Worm (Caenorhabditis elegans): ENCODE measurements around the gene srd-35.

The srd-35 gene

ce11 chrV:12964076-12964475 lies at the start of gene srd-35:
srd-35 (plus strand) TSS chrV:12964376.
- TF ChIP-seq ceh-39 (tag; optimal IDR thresholded peaks at IDR 0.05), result no peak
- TF ChIP-seq mab-5 (tag; optimal IDR thresholded peaks at IDR 0.05), result no peak
- no peak for TF ChIP-seq sptf-1 (tag; optimal IDR thresholded peaks at IDR 0.05)
- TF ChIP-seq nhr-12 (tag; optimal IDR thresholded peaks at IDR 0.05), result no peak
- no peak for TF ChIP-seq hlh-1 (tag; optimal IDR thresholded peaks at IDR 0.05)
- no peak for TF ChIP-seq elt-3 (tag; optimal IDR thresholded peaks at IDR 0.05)
- TF ChIP-seq blmp-1 (tag; optimal IDR thresholded peaks at IDR 0.05), result no peak
- TF ChIP-seq unc-62 (GFP tag; optimal IDR thresholded peaks at IDR 0.05), result no peak
- no peak for TF ChIP-seq lsy-2 (tag; optimal IDR thresholded peaks at IDR 0.05)
- no peak for TF ChIP-seq flh-1 (GFP tag; optimal IDR thresholded peaks at IDR 0.05)
- no peak for TF ChIP-seq nhr-2 (tag; optimal IDR thresholded peaks at IDR 0.05)
- no peak for TF ChIP-seq drap-1 (GFP tag; optimal IDR thresholded peaks at IDR 0.05)
- TF ChIP-seq ces-1 (GFP tag; optimal IDR thresholded peaks at IDR 0.05), result no peak
- no peak for TF ChIP-seq pha-4 (tag; optimal IDR thresholded peaks at IDR 0.05)
- no peak for TF ChIP-seq zip-8 (tag; optimal IDR thresholded peaks at IDR 0.05)
- no peak for TF ChIP-seq ceh-43 (GFP tag; optimal IDR thresholded peaks at IDR 0.05)
- TF ChIP-seq lin-13 (tag; optimal IDR thresholded peaks at IDR 0.05), result no peak

DNA sequence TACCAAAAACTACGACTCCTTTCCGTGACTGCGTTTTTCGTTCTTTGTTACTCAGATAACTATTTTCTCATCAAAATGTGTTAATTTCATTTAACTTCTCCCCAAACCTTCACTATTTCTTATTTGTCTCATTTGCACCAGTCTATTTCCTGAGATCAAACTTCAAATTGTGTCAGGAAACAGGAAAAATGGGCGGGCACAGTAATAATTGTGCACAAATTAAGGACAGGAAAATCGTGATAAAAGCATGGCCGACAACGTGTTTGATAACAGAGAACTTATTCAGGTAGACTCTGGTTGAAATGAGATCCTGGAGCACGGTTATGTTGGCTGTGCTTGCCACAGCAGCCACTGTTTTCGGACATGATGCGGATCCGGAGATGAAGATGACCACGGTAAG lies 44.5 kb upstream of the srd-35 start, which contains the start of gene lipl-1:
Gene lipl-1 (plus strand): TSS at position 282 of the 400 bp plus-strand sequence.
- TF ChIP-seq ceh-39 (tag; optimal IDR thresholded peaks at IDR 0.05) (no peak), lsy-2 (tag; optimal IDR thresholded peaks at IDR 0.05) (no peak), ceh-83 (GFP tag; optimal IDR thresholded peaks at IDR 0.05) (no peak), zip-8 (tag; optimal IDR thresholded peaks at IDR 0.05) (no peak), sptf-1 (tag; optimal IDR thresholded peaks at IDR 0.05) (no peak), M03D4.4 (tag; optimal IDR thresholded peaks at IDR 0.05) (no peak), nhr-237 (tag; optimal IDR thresholded peaks at IDR 0.05) (no peak), pha-4 (tag; optimal IDR thresholded peaks at IDR 0.05) (no peak), elt-1 (tag; optimal IDR thresholded peaks at IDR 0.05; ENCODE audit: borderline replicate concordance, insufficient read depth) (no peak), unc-62 (GFP tag; optimal IDR thresholded peaks at IDR 0.05) (no peak), mls-2 (tag; optimal IDR thresholded peaks at IDR 0.05) (no peak), cnd-1 (tag; optimal IDR thresholded peaks at IDR 0.05) (no peak), snpc-4 (tag; optimal IDR thresholded peaks at IDR 0.05) (no peak), bed-3 (GFP tag; optimal IDR thresholded peaks at IDR 0.05) (no peak), lin-32 (GFP tag; optimal IDR thresholded peaks at IDR 0.05) (no peak), lin-13 (tag; optimal IDR thresholded peaks at IDR 0.05) (no peak), nhr-76 (tag; optimal IDR thresholded peaks at IDR 0.05) (no peak), flh-1 (GFP tag; optimal IDR thresholded peaks at IDR 0.05) (no peak)

ce11 chrV:12921680-12922079 lies 42.5 kb upstream of the srd-35 start:
- TF ChIP-seq cnd-1 (tag; optimal IDR thresholded peaks at IDR 0.05), result no peak
- no peak for TF ChIP-seq unc-62 (GFP tag; optimal IDR thresholded peaks at IDR 0.05)
- TF ChIP-seq mep-1 (tag; optimal IDR thresholded peaks at IDR 0.05), result no peak
- no peak for TF ChIP-seq M03D4.4 (tag; optimal IDR thresholded peaks at IDR 0.05)
- no peak for TF ChIP-seq nhr-28 (tag; optimal IDR thresholded peaks at IDR 0.05)
- TF ChIP-seq sptf-1 (tag; optimal IDR thresholded peaks at IDR 0.05), result no peak
- no peak for TF ChIP-seq lin-32 (GFP tag; optimal IDR thresholded peaks at IDR 0.05)
- no peak for TF ChIP-seq drap-1 (GFP tag; optimal IDR thresholded peaks at IDR 0.05)
- TF ChIP-seq elt-1 (tag; optimal IDR thresholded peaks at IDR 0.05; ENCODE audit: borderline replicate concordance, insufficient read depth), result no peak
- no peak for TF ChIP-seq tbx-8 (GFP tag; optimal IDR thresholded peaks at IDR 0.05)
- TF ChIP-seq ceh-83 (GFP tag; optimal IDR thresholded peaks at IDR 0.05), result no peak
- TF ChIP-seq mab-5 (tag; optimal IDR thresholded peaks at IDR 0.05), result no peak
- no peak for TF ChIP-seq sem-2 (GFP tag; optimal IDR thresholded peaks at IDR 0.05)

- TF ChIP-seq ces-1 (GFP tag; optimal IDR thresholded peaks at IDR 0.05), result no peak
- no peak for TF ChIP-seq unc-120 (tag; optimal IDR thresholded peaks at IDR 0.05; ENCODE audit: poor library complexity, severe bottlenecking)
- TF ChIP-seq flh-1 (GFP tag; optimal IDR thresholded peaks at IDR 0.05), result no peak
- TF ChIP-seq nhr-12 (tag; optimal IDR thresholded peaks at IDR 0.05), result no peak
- TF ChIP-seq bed-3 (GFP tag; optimal IDR thresholded peaks at IDR 0.05), result no peak
- TF ChIP-seq elt-1 (tag; optimal IDR thresholded peaks at IDR 0.05; ENCODE audit: borderline replicate concordance, insufficient read depth), result no peak
- no peak for TF ChIP-seq ceh-83 (GFP tag; optimal IDR thresholded peaks at IDR 0.05)
- TF ChIP-seq lin-13 (tag; optimal IDR thresholded peaks at IDR 0.05), result no peak
- TF ChIP-seq ceh-43 (GFP tag; optimal IDR thresholded peaks at IDR 0.05), result no peak
- no peak for TF ChIP-seq drap-1 (GFP tag; optimal IDR thresholded peaks at IDR 0.05)
- no peak for TF ChIP-seq tbx-8 (GFP tag; optimal IDR thresholded peaks at IDR 0.05)
- no peak for TF ChIP-seq cnd-1 (tag; optimal IDR thresholded peaks at IDR 0.05)
- no peak for TF ChIP-seq nhr-28 (tag; optimal IDR thresholded peaks at IDR 0.05)
- no peak for TF ChIP-seq elt-3 (tag; optimal IDR thresholded peaks at IDR 0.05)
- no peak for TF ChIP-seq ceh-39 (tag; optimal IDR thresholded peaks at IDR 0.05)
- no peak for TF ChIP-seq lin-32 (GFP tag; optimal IDR thresholded peaks at IDR 0.05)
These were observed 41.9 kb upstream of the srd-35 start, which contains the start of gene dhrs-4 for ce11 chrV:12922308-12922707. dhrs-4 (plus strand) TSS chrV:12922608.
